Fruit fly (Drosophila melanogaster): ENCODE results near the gene CG34178.

dm6 chr2L:4417982-4418381 lies 15.7 kb upstream of the CG34178 start:
- TF ChIP-seq CG6792 (GFP tag; optimal IDR thresholded peaks at IDR 0.05) (no peak), CG10631 (GFP tag; optimal IDR thresholded peaks at IDR 0.05) (no peak)
